Worm (Caenorhabditis elegans) whole organism, late embryonic: ENCODE data around the gene grl-30.
"Not testable (repeated sequence)": the region's sequence is repeated elsewhere in the genome, so short reads cannot be mapped to it uniquely, and the experiment has no call there.

ENCODE experiments used
- K02D7.2 ChIP-seq: sonication (generic microtip); optimal IDR thresholded peaks from 2 replicates; lab custom pipeline; 2017; ENCODE audit warnings: mild to moderate bottlenecking, missing genetic modification characterization, missing compliant biosample characterization
- K09A11.1 ChIP-seq: sonication (generic microtip); optimal IDR thresholded peaks from 2 replicates; lab custom pipeline; 2017; ENCODE audit warnings: antibody characterized with exemption, mild to moderate bottlenecking, missing genetic modification characterization, missing compliant biosample characterization; ENCODE audit not compliant: insufficient read depth
- Y22D7AL.16 ChIP-seq: sonication (generic microtip); optimal IDR thresholded peaks from 2 replicates; lab custom pipeline; 2016; ENCODE audit warnings: missing genetic modification characterization, missing compliant biosample characterization
- ceh-18 ChIP-seq: sonication (generic microtip); optimal IDR thresholded peaks from 2 replicates; lab custom pipeline; 2016; ENCODE audit warnings: missing genetic modification characterization, missing compliant biosample characterization
- ceh-24 ChIP-seq: sonication (generic microtip); optimal IDR thresholded peaks from 2 replicates; lab custom pipeline; 2016; ENCODE audit warnings: mild to moderate bottlenecking, missing genetic modification characterization, missing compliant biosample characterization
- ceh-30 ChIP-seq: fragments of 150-350 bp; optimal IDR thresholded peaks from 2 replicates; lab custom pipeline; 2014; ENCODE audit warnings: missing biosample characterization, missing genetic modification characterization
- ceh-31 ChIP-seq: sonication (generic microtip); optimal IDR thresholded peaks from 2 replicates; lab custom pipeline; 2016; ENCODE audit warnings: missing genetic modification characterization, missing compliant biosample characterization
- ceh-45 ChIP-seq: fragments of 200-800 bp; sonication (Bioruptor generic); IDR thresholded peaks from 2 replicates; pipeline ENCODE4 v1.3.6; 2022; ENCODE audit warnings: missing genetic modification reagents, missing genetic modification characterization, missing compliant biosample characterization
- ceh-48 ChIP-seq: sonication (generic microtip); optimal IDR thresholded peaks from 2 replicates; lab custom pipeline; 2016; ENCODE audit warnings: missing genetic modification characterization, inconsistent platforms, missing compliant biosample characterization
- che-1 ChIP-seq: sonication (generic microtip); optimal IDR thresholded peaks from 2 replicates; lab custom pipeline; 2016; ENCODE audit warnings: mild to moderate bottlenecking, missing genetic modification characterization, missing compliant biosample characterization
- dve-1 ChIP-seq: sonication (generic microtip); optimal IDR thresholded peaks from 2 replicates; lab custom pipeline; 2017; ENCODE audit warnings: antibody characterized with exemption, mild to moderate bottlenecking, missing genetic modification characterization, missing compliant biosample characterization
- elt-2 ChIP-seq: sonication (generic microtip); optimal IDR thresholded peaks from 2 replicates; lab custom pipeline; 2016; ENCODE audit warnings: missing genetic modification reagents, missing genetic modification characterization, missing compliant biosample characterization
- elt-4 ChIP-seq: sonication (generic microtip); optimal IDR thresholded peaks from 2 replicates; lab custom pipeline; 2016; ENCODE audit warnings: missing genetic modification characterization, missing compliant biosample characterization
- fax-1 ChIP-seq: sonication (generic microtip); optimal IDR thresholded peaks from 2 replicates; lab custom pipeline; 2016; ENCODE audit warnings: missing genotype, missing genetic modification characterization, missing compliant biosample characterization
- fkh-6 ChIP-seq: sonication (generic microtip); optimal IDR thresholded peaks from 2 replicates; lab custom pipeline; 2016; ENCODE audit warnings: missing genetic modification characterization, missing compliant biosample characterization
- hlh-30 ChIP-seq: sonication (generic microtip); optimal IDR thresholded peaks from 2 replicates; lab custom pipeline; 2017; ENCODE audit warnings: antibody characterized with exemption, missing genetic modification characterization, missing compliant biosample characterization; ENCODE audit not compliant: insufficient read depth
- hlh-8 ChIP-seq: sonication (generic microtip); optimal IDR thresholded peaks from 2 replicates; lab custom pipeline; 2016; ENCODE audit warnings: missing genotype, missing genetic modification characterization, missing compliant biosample characterization
- lim-6 ChIP-seq: sonication (generic microtip); optimal IDR thresholded peaks from 2 replicates; lab custom pipeline; 2016; ENCODE audit warnings: missing genetic modification characterization, missing compliant biosample characterization
- lin-11 ChIP-seq: fragments of 200-800 bp; sonication (Bioruptor generic); optimal IDR thresholded peaks from 2 replicates; lab custom pipeline; 2018; ENCODE audit warnings: mild to moderate bottlenecking, missing genetic modification characterization, missing compliant biosample characterization
- madf-2 ChIP-seq: sonication (generic microtip); optimal IDR thresholded peaks from 2 replicates; lab custom pipeline; 2017; ENCODE audit warnings: missing genetic modification characterization, missing compliant biosample characterization
- nfya-1 ChIP-seq: sonication (generic microtip); optimal IDR thresholded peaks from 2 replicates; lab custom pipeline; 2017; ENCODE audit warnings: missing genetic modification characterization, mild to moderate bottlenecking, missing compliant biosample characterization, antibody characterized with exemption, moderate library complexity
- nhr-11 ChIP-seq: fragments of 150-350 bp; optimal IDR thresholded peaks from 2 replicates; lab custom pipeline; 2014; ENCODE audit warnings: missing biosample characterization, missing genetic modification characterization
- pat-9 ChIP-seq: fragments of 200-800 bp; sonication (Bioruptor generic); optimal IDR thresholded peaks from 2 replicates; lab custom pipeline; 2018; ENCODE audit warnings: mild to moderate bottlenecking, missing genetic modification characterization, moderate library complexity, missing compliant biosample characterization
- pha-2 ChIP-seq: sonication (generic microtip); optimal IDR thresholded peaks from 2 replicates; lab custom pipeline; 2017; ENCODE audit warnings: mild to moderate bottlenecking, missing genetic modification characterization, missing compliant biosample characterization
- pqm-1 ChIP-seq: sonication (generic microtip); optimal IDR thresholded peaks from 2 replicates; lab custom pipeline; 2016; ENCODE audit warnings: missing genetic modification characterization, missing compliant biosample characterization
- pros-1 ChIP-seq: fragments of 150-350 bp; optimal IDR thresholded peaks from 2 replicates; lab custom pipeline; 2014; ENCODE audit warnings: missing biosample characterization, missing genetic modification reagents, missing genetic modification characterization
- ref-2 ChIP-seq: sonication (generic microtip); optimal IDR thresholded peaks from 2 replicates; lab custom pipeline; 2016; ENCODE audit warnings: missing genetic modification characterization, missing compliant biosample characterization
- rnt-1 ChIP-seq: sonication (generic microtip); optimal IDR thresholded peaks from 2 replicates; lab custom pipeline; 2016; ENCODE audit warnings: missing genetic modification characterization, missing compliant biosample characterization
- sdc-2 ChIP-seq: sonication (generic microtip); optimal IDR thresholded peaks from 2 replicates; lab custom pipeline; 2016; ENCODE audit warnings: missing genotype, missing genetic modification characterization, missing compliant biosample characterization
- sox-2 ChIP-seq: fragments of 200-800 bp; sonication (Bioruptor generic); IDR thresholded peaks from 2 replicates; pipeline ENCODE4 v1.3.6; 2022; ENCODE audit warnings: missing genetic modification reagents, missing genetic modification characterization, missing compliant biosample characterization
- sox-4 ChIP-seq: sonication (generic microtip); optimal IDR thresholded peaks from 2 replicates; lab custom pipeline; 2017; ENCODE audit warnings: mild to moderate bottlenecking, missing genetic modification characterization, inconsistent platforms, missing compliant biosample characterization
- syd-9 ChIP-seq: sonication (generic microtip); optimal IDR thresholded peaks from 2 replicates; lab custom pipeline; 2016; ENCODE audit warnings: mild to moderate bottlenecking, missing genetic modification characterization, moderate library complexity, missing compliant biosample characterization
- tbx-7 ChIP-seq: sonication (generic microtip); optimal IDR thresholded peaks from 2 replicates; lab custom pipeline; 2016; ENCODE audit warnings: missing genotype, missing genetic modification characterization, missing compliant biosample characterization
- unc-3 ChIP-seq, 2 experiments: fragments of 200-800 bp in 1 of 2; sonication (Bioruptor generic) in 1 of 2; sonication (generic microtip) in 1 of 2; conservative IDR thresholded peaks in 1 of 2; optimal IDR thresholded peaks in 1 of 2; 2 replicates each; pipeline versions ENCODE4 v1.3.6 to Lab custom; 2016 to 2022; ENCODE audit warnings: missing compliant biosample characterization in 2 of 2, missing genetic modification characterization in 2 of 2, missing genetic modification reagents in 1 of 2
- unc-55 ChIP-seq: sonication (generic microtip); optimal IDR thresholded peaks from 2 replicates; lab custom pipeline; 2017; ENCODE audit warnings: missing biosample characterization, missing genetic modification reagents, missing genetic modification characterization
- zip-5 ChIP-seq: sonication (generic microtip); optimal IDR thresholded peaks from 2 replicates; lab custom pipeline; 2016; ENCODE audit warnings: missing genetic modification characterization, missing compliant biosample characterization
- ztf-16 ChIP-seq: sonication (generic microtip); optimal IDR thresholded peaks from 2 replicates; lab custom pipeline; 2017; ENCODE audit warnings: missing genetic modification characterization, missing compliant biosample characterization

grl-30 gene

DNA sequence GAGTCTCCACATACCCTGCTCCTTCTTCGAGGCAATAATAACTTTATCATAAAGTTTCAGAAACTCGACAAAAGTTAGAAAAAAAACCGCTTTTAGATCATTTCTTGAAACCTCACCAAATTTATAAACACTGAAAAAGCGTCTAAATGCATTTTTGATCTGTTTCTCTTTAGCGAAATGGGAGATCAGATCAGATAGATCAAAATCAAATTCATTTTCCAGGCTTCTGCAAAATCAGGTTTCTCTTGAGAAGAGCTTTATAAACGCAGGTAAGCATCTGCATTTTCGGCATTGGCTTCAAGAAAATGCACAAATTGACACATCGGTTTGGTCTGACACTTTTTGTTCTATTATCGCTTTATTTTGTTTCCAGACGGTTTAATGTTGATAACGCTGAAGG, 16.3 kb downstream of the grl-30 start, which contains the start of gene F40C5.1:
Gene F40C5.1, plus strand, starts transcription at position 301 of the 400 bp plus-strand sequence.
- not testable (repeated sequence) for TF ChIP-seq sdc-2, pha-2, fkh-6 (tag; lab: Kevin White, UChicago)

DNA sequence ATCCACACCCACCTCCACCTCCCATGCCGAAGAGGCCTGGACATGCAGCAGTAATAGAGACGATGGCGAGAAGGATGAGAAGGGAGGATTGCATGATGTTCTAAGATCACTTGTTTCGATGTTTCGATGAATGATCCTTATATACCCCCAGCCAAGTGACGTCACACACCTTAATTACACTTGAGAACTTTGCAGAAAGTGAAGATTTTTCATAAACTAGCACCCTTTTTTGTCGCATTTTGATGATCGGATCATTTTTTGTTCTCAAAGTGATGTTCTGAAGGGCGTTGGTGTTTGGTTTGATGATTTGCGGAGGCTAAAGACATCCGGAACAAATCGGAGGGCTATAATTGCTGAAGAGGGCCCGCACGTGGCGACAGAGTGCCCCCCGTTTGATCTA, 19.7 kb downstream of the grl-30 start, which contains the start of gene grl-27:
Gene grl-27, minus strand, starts transcription at position 101 of the 400 bp plus-strand sequence.
- TF ChIP-seq dve-1 (tag; lab: Kevin White, UChicago) (no peak), zip-5 (tag; lab: Kevin White, UChicago) (no peak), madf-2 (tag; lab: Kevin White, UChicago) (no peak), K02D7.2 (no peak), fax-1 (tag; lab: Kevin White, UChicago) (no peak), sox-2 (GFP tag; lab: Robert Waterston, UW) (no peak), elt-4 (no peak), K09A11.1 (no peak), unc-3 (GFP tag; conservative IDR thresholded peaks at IDR 0.05; lab: Robert Waterston, UW) (no peak), unc-3 (tag; optimal IDR thresholded peaks at IDR 0.05; lab: Kevin White, UChicago) (no peak), lim-6 (tag; lab: Kevin White, UChicago) (no peak), pat-9 (tag; lab: Kevin White, UChicago) (no peak), ztf-16 (tag; lab: Kevin White, UChicago) (no peak), che-1 (no peak), tbx-7 (no peak), pros-1 (tag; lab: Kevin White, UChicago) (no peak)
- TF ChIP-seq, all 69 proteins: peak for 0

DNA sequence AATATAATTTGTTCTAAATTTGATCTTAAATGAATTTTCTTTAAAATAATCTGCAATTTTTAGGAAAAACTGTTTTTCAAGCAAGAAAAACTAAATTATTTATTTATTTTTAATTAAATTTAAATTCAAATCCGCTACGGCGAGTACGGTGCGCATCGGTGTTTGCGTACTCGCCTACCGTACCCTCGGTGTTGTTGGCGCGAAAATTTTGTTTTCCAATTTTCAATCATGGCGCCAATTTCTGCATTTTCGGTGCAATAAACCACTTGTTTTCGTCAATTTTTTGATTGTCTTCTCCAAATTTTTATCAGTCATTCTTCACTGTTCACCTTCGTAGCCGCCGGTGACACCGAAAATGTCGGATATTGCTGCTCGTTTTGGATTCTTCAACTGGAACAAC, 22.7 kb downstream of the grl-30 start, which contains the start of gene pygl-1:
Gene pygl-1, plus strand, starts transcription at position 211 of the 400 bp plus-strand sequence.
- TF ChIP-seq nhr-11 (tag; lab: Kevin White, UChicago) (no peak), dve-1 (tag; lab: Kevin White, UChicago) (no peak), tbx-7 (no peak)

DNA sequence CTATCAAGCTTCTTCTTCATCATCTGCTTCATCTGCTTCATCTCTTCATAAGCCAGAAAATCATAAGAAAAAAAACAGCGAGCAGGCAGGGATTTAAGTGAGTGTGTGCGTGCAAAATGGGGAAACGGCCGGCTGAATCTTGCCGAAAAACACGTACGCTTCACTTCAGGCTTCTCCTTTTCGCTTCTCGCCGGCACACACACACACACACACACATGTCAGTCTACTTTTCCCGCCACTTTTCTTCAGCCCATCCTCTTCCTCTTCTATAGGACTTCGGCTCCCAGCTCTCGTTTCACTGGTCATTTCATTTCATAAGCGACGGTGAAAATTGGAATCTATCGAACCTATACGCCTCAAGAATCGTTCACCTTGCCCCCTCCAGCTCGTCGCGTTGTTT, 23.2 kb downstream of the grl-30 start:
- no peak for TF ChIP-seq ceh-45 (GFP tag; lab: Robert Waterston, UW)

DNA sequence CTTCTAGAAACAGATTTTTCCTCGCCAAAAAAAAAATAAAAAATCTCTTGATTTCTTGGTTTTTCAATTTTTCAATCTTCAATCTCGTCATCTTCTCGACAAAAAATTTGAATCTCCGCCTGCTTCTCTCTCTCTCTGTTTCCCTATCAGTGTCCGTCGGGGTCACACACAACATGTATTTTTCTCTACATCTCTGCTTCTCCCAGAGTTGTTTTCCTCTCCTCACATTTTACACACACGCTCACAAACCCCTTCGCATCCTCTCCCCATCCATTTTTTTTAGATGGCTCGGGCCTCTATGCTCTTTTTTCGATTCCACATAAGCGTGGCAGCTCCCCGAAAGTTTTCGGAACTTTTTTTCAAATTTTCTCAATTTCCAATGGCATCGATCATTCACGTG, 23.7 kb downstream of the grl-30 start:
- TF ChIP-seq nfya-1 (tag; lab: Kevin White, UChicago) (peak; percentile 9), unc-55 (GFP tag; lab: Kevin White, UChicago) (peak; percentile 2), ceh-18 (peak; percentile 41), lin-11 (tag; lab: Kevin White, UChicago) (no peak)
- TF ChIP-seq, all 69 proteins: peak for 3

DNA sequence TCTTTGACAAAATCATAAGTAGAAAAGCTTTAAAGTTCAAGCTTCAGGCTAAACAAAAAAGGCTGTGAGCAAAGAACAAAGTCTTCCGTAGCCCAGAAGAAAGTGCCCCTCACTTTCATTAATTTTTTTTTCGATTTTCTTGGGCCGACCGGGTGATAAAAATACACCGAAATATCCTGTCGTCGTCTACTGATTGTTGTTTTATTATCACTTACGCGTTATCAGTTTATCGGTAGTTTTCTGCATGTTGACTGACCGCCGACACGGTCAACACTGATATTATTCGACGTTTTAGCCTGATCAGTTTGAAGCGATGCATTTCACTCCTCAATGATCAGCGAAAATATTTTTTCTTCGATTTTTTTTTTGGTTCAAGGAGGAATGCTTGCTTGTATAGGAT, 24.3 kb downstream of the grl-30 start:
- peak; percentile 88 for TF ChIP-seq elt-2 (tag; lab: Kevin White, UChicago)
- no peak for TF ChIP-seq pqm-1 (tag; lab: Kevin White, UChicago)

DNA sequence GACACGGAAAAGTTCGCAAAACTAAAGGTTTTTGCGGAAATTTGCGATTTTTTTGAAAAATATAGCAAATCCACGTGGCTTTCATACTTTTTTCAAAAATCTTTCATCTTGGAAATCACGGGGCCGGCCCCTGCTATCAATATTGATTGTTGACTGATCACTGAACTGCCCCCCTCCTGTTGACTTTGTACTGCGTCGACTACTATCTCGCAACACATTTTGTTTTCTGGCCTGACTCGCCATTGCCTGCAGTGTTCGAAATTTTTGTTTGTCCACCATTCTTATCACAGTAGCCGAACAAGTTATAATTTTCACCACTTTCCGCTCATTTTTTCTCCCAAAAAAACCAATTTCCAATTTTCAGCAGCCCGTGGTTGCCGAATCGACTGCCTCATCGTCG, 24.9 kb downstream of the grl-30 start:
- TF ChIP-seq hlh-30 (no peak), ceh-30 (tag; lab: Kevin White, UChicago) (no peak), sdc-2 (tag; lab: Kevin White, UChicago) (no peak), ref-2 (no peak), unc-3 (GFP tag; conservative IDR thresholded peaks at IDR 0.05; lab: Robert Waterston, UW) (no peak), unc-3 (tag; optimal IDR thresholded peaks at IDR 0.05; lab: Kevin White, UChicago) (no peak), sox-4 (no peak), syd-9 (tag; lab: Kevin White, UChicago) (no peak), ceh-24 (tag; lab: Kevin White, UChicago) (no peak), Y22D7AL.16 (tag; lab: Kevin White, UChicago) (no peak), unc-55 (GFP tag; lab: Kevin White, UChicago) (no peak), ceh-31 (tag; lab: Kevin White, UChicago) (no peak), hlh-8 (tag; lab: Kevin White, UChicago) (no peak), rnt-1 (tag; lab: Kevin White, UChicago) (no peak), ceh-48 (no peak), che-1 (no peak), pqm-1 (tag; lab: Kevin White, UChicago) (no peak)
